Worm (Caenorhabditis elegans) whole organism, L2 larva: ENCODE measurements around the gene mdt-21.

Experiments
- C34F6.9 ChIP-seq: fragments of 150-350 bp; optimal IDR thresholded peaks from 2 replicates; lab custom pipeline; 2014; ENCODE audit warnings: missing biosample characterization, missing genetic modification characterization
- F13H6.1 ChIP-seq: sonication (generic microtip); optimal IDR thresholded peaks from 2 replicates; lab custom pipeline; 2016; ENCODE audit warnings: missing genetic modification characterization, missing compliant biosample characterization
- R02D3.7 ChIP-seq: fragments of 150-350 bp; optimal IDR thresholded peaks from 2 replicates; lab custom pipeline; 2014; ENCODE audit warnings: missing biosample characterization, missing genetic modification characterization
- Y55F3AM.14 ChIP-seq: fragments of 200-800 bp; sonication (Bioruptor generic); optimal IDR thresholded peaks from 2 replicates; lab custom pipeline; 2018; ENCODE audit warnings: mild to moderate bottlenecking, missing genetic modification characterization, missing compliant biosample characterization
- alr-1 ChIP-seq: fragments of 150-350 bp; optimal IDR thresholded peaks from 2 replicates; lab custom pipeline; 2014; ENCODE audit warnings: missing biosample characterization, missing genetic modification characterization
- aly-2 ChIP-seq: fragments of 150-350 bp; optimal IDR thresholded peaks from 2 replicates; lab custom pipeline; 2014; ENCODE audit warnings: missing biosample characterization, missing genetic modification characterization
- ama-1 ChIP-seq: fragments of 150-350 bp; optimal IDR thresholded peaks from 2 replicates; lab custom pipeline; 2018; ENCODE audit warnings: inconsistent platforms
- blmp-1 ChIP-seq: sonication (generic microtip); optimal IDR thresholded peaks from 2 replicates; lab custom pipeline; 2017; ENCODE audit warnings: missing genetic modification characterization, mild to moderate bottlenecking, missing compliant biosample characterization, antibody characterized with exemption, moderate library complexity; ENCODE audit not compliant: insufficient read depth
- ceh-16 ChIP-seq: fragments of 150-350 bp; optimal IDR thresholded peaks from 2 replicates; lab custom pipeline; 2014; ENCODE audit warnings: missing biosample characterization, missing genetic modification characterization
- ceh-82 ChIP-seq: fragments of 150-350 bp; optimal IDR thresholded peaks from 2 replicates; lab custom pipeline; 2014; ENCODE audit warnings: missing biosample characterization, missing genetic modification characterization
- crh-2 ChIP-seq: sonication (generic microtip); optimal IDR thresholded peaks from 2 replicates; lab custom pipeline; 2017; ENCODE audit warnings: missing biosample characterization, missing genetic modification characterization
- dmd-4 ChIP-seq: sonication (generic microtip); optimal IDR thresholded peaks from 2 replicates; lab custom pipeline; 2017; ENCODE audit warnings: missing biosample characterization, missing genetic modification characterization
- egl-27 ChIP-seq: sonication (generic microtip); optimal IDR thresholded peaks from 3 replicates; lab custom pipeline; 2017; ENCODE audit warnings: missing biosample characterization, missing genetic modification reagents, missing genetic modification characterization
- elt-1 ChIP-seq: fragments of 150-350 bp; optimal IDR thresholded peaks from 2 replicates; lab custom pipeline; 2014; ENCODE audit warnings: missing biosample characterization, missing genetic modification characterization
- fos-1 ChIP-seq: fragments of 150-350 bp; optimal IDR thresholded peaks from 2 replicates; lab custom pipeline; 2014; ENCODE audit warnings: missing biosample characterization, missing genetic modification characterization
- gmeb-1 ChIP-seq: fragments of 150-350 bp; optimal IDR thresholded peaks from 2 replicates; lab custom pipeline; 2014; ENCODE audit warnings: missing biosample characterization, missing genetic modification characterization
- lin-11 ChIP-seq: fragments of 150-350 bp; sonication (generic microtip); optimal IDR thresholded peaks from 2 replicates; lab custom pipeline; 2014; ENCODE audit warnings: missing biosample characterization, missing genetic modification characterization, inconsistent platforms, mixed read lengths
- lin-13 ChIP-seq: fragments of 150-350 bp; optimal IDR thresholded peaks from 2 replicates; lab custom pipeline; 2014; ENCODE audit warnings: missing biosample characterization, missing genetic modification reagents, missing genetic modification characterization
- lin-39 ChIP-seq: fragments of 150-350 bp; optimal IDR thresholded peaks from 2 replicates; lab custom pipeline; 2014; ENCODE audit warnings: missing biosample characterization, missing genetic modification reagents, missing genetic modification characterization
- lsy-2 ChIP-seq, 2 experiments: fragments of 150-350 bp in 1 of 2; sonication (generic microtip) in 1 of 2; optimal IDR thresholded peaks; 2 replicates each; lab custom pipeline; 2014 to 2017; ENCODE audit warnings: missing biosample characterization in 2 of 2, missing genetic modification characterization in 2 of 2
- mab-5 ChIP-seq: fragments of 150-350 bp; optimal IDR thresholded peaks from 2 replicates; lab custom pipeline; 2014; ENCODE audit warnings: missing biosample characterization, missing genetic modification characterization
- mdl-1 ChIP-seq, 2 experiments: fragments of 150-350 bp in 1 of 2; sonication (generic microtip) in 1 of 2; optimal IDR thresholded peaks; 2 replicates each; lab custom pipeline; 2017; ENCODE audit warnings: missing biosample characterization in 2 of 2, missing genetic modification characterization in 2 of 2
- nhr-11 ChIP-seq: fragments of 150-350 bp; optimal IDR thresholded peaks from 2 replicates; lab custom pipeline; 2014; ENCODE audit warnings: missing biosample characterization, missing genetic modification characterization
- nhr-12 ChIP-seq: fragments of 150-350 bp; optimal IDR thresholded peaks from 2 replicates; lab custom pipeline; 2014; ENCODE audit warnings: missing biosample characterization, missing genetic modification characterization
- nhr-129 ChIP-seq: fragments of 150-350 bp; optimal IDR thresholded peaks from 2 replicates; lab custom pipeline; 2014; ENCODE audit warnings: missing biosample characterization, missing genetic modification characterization
- nhr-6 ChIP-seq: fragments of 150-350 bp; optimal IDR thresholded peaks from 2 replicates; lab custom pipeline; 2014; ENCODE audit warnings: missing biosample characterization, missing genetic modification characterization
- peb-1 ChIP-seq: fragments of 150-350 bp; optimal IDR thresholded peaks from 2 replicates; lab custom pipeline; 2014; ENCODE audit warnings: missing biosample characterization, missing genetic modification characterization
- sem-4 ChIP-seq: fragments of 150-350 bp; optimal IDR thresholded peaks from 2 replicates; lab custom pipeline; 2014; ENCODE audit warnings: missing biosample characterization, missing genetic modification reagents, missing genetic modification characterization
- skn-1 ChIP-seq: sonication (generic microtip); optimal IDR thresholded peaks from 2 replicates; lab custom pipeline; 2017; ENCODE audit warnings: missing biosample characterization, missing genetic modification characterization
- sma-3 ChIP-seq: sonication (generic microtip); optimal IDR thresholded peaks from 2 replicates; lab custom pipeline; 2016; ENCODE audit warnings: missing genetic modification reagents, missing genetic modification characterization, missing compliant biosample characterization
- sma-9 ChIP-seq, 2 experiments: fragments of 150-350 bp in 1 of 2; sonication (generic microtip) in 1 of 2; optimal IDR thresholded peaks; 2 replicates each; lab custom pipeline; 2014 to 2016; ENCODE audit warnings: missing genetic modification characterization in 2 of 2, mild to moderate bottlenecking in 1 of 2, missing biosample characterization in 1 of 2, missing compliant biosample characterization in 1 of 2, missing genetic modification reagents in 1 of 2, moderate library complexity in 1 of 2
- snpc-4 ChIP-seq: fragments of 150-350 bp; optimal IDR thresholded peaks from 2 replicates; lab custom pipeline; 2014; ENCODE audit warnings: missing biosample characterization, missing genetic modification characterization
- unc-55 ChIP-seq: fragments of 150-350 bp; sonication (generic microtip); optimal IDR thresholded peaks from 3 replicates; lab custom pipeline; 2014; ENCODE audit warnings: missing biosample characterization, missing genetic modification reagents, missing genetic modification characterization
- zag-1 ChIP-seq: fragments of 150-350 bp; optimal IDR thresholded peaks from 2 replicates; lab custom pipeline; 2014; ENCODE audit warnings: missing biosample characterization, missing genetic modification characterization
- ztf-1 ChIP-seq: fragments of 200-800 bp; sonication (Bioruptor generic); conservative IDR thresholded peaks from 2 replicates; pipeline ENCODE4 v1.3.6; 2022; ENCODE audit warnings: missing genetic modification characterization, missing compliant biosample characterization
- ztf-4 ChIP-seq: fragments of 150-350 bp; optimal IDR thresholded peaks from 2 replicates; lab custom pipeline; 2014; ENCODE audit warnings: missing biosample characterization, missing genetic modification characterization

The mdt-21 gene

ce11 chrIII:11732943-11733342 lies 44.5 kb upstream of the mdt-21 start:
- no peak for TF ChIP-seq blmp-1
- no peak for TF ChIP-seq dmd-4 (tag; lab: Kevin White, UChicago)
- no peak for TF ChIP-seq aly-2 (tag; lab: Kevin White, UChicago)

- TF ChIP-seq egl-27 = no peak
- TF ChIP-seq ceh-82 (tag; lab: Kevin White, UChicago) = no peak
- TF ChIP-seq ztf-1 (GFP tag; lab: Robert Waterston, UW) = no peak
- no peak for TF ChIP-seq sem-4 (tag; lab: Kevin White, UChicago)
- TF ChIP-seq lin-11 (tag; lab: Kevin White, UChicago) = no peak
- no peak for TF ChIP-seq sma-9 (GFP tag; optimal IDR thresholded peaks at IDR 0.05; lab: Kevin White, UChicago)
- no peak for TF ChIP-seq sma-9 (tag; optimal IDR thresholded peaks at IDR 0.05; lab: Kevin White, UChicago)
- no peak for TF ChIP-seq sma-3
Measured at ce11 chrIII:11737527-11737926, 39.9 kb upstream of the mdt-21 start, which contains the start of gene sup-1. TSS of gene sup-1 (minus strand) at chrIII:11737627.

- TF ChIP-seq F13H6.1 = peak; percentile 54
- TF ChIP-seq nhr-129 (tag; lab: Kevin White, UChicago) = peak; percentile 34
- peak; percentile 90 for TF ChIP-seq sem-4 (tag; lab: Kevin White, UChicago)
- TF ChIP-seq fos-1 (tag; lab: Kevin White, UChicago) = peak; percentile 14
- TF ChIP-seq lin-39 (tag; lab: Kevin White, UChicago) = no peak
- TF ChIP-seq ztf-1 (GFP tag; lab: Robert Waterston, UW) = no peak
- TF ChIP-seq unc-55 (GFP tag; lab: Kevin White, UChicago) = peak; percentile 47
- TF ChIP-seq R02D3.7 (tag; lab: Kevin White, UChicago) = no peak
- TF ChIP-seq ztf-4 (tag; lab: Kevin White, UChicago) = peak; percentile 21
- no peak for TF ChIP-seq Y55F3AM.14
- no peak for TF ChIP-seq alr-1
- TF ChIP-seq nhr-11 (tag; lab: Kevin White, UChicago) = no peak
- TF ChIP-seq nhr-12 (tag; lab: Kevin White, UChicago) = no peak
- TF ChIP-seq elt-1 (tag; lab: Kevin White, UChicago) = no peak
- TF ChIP-seq crh-2 (tag; lab: Kevin White, UChicago) = peak; percentile 46
- TF ChIP-seq gmeb-1 = peak; percentile 13
- no peak for TF ChIP-seq ceh-16 (tag; lab: Kevin White, UChicago)
- peak; percentile 1 for TF ChIP-seq snpc-4 (tag; lab: Kevin White, UChicago)
- TF ChIP-seq nhr-6 (tag; lab: Kevin White, UChicago) = no peak
- TF ChIP-seq skn-1 = no peak
- peak; percentile 12 to 27 for TF ChIP-seq mdl-1 (tag; optimal IDR thresholded peaks at IDR 0.05; lab: Kevin White, UChicago)
- peak; percentile 16 for TF ChIP-seq egl-27
- TF ChIP-seq sma-9 (GFP tag; optimal IDR thresholded peaks at IDR 0.05; lab: Kevin White, UChicago) = peak; percentile 70
- no peak for TF ChIP-seq sma-9 (tag; optimal IDR thresholded peaks at IDR 0.05; lab: Kevin White, UChicago)
- TF ChIP-seq peb-1 (tag; lab: Kevin White, UChicago) = no peak
- TF ChIP-seq ama-1 = no peak
- peak; percentile 37 for TF ChIP-seq C34F6.9 (tag; lab: Kevin White, UChicago)
- TF ChIP-seq sma-3 = no peak
- peak in 1 of 2 experiments; percentile 64 for TF ChIP-seq lsy-2 (tag; optimal IDR thresholded peaks at IDR 0.05; lab: Kevin White, UChicago)
- TF ChIP-seq lin-13 = peak; percentile 27
- TF ChIP-seq blmp-1 = peak; percentile 33
- peak; percentile 33 for TF ChIP-seq mab-5 (tag; lab: Kevin White, UChicago)
- no peak for TF ChIP-seq lin-11 (tag; lab: Kevin White, UChicago)
- TF ChIP-seq, all 48 proteins: peak for 17
Measured at ce11 chrIII:11738482-11738881, 38.9 kb upstream of the mdt-21 start.

ce11 chrIII:11740868-11741267 lies 36.6 kb upstream of the mdt-21 start:
- TF ChIP-seq crh-2 (tag; lab: Kevin White, UChicago) = peak; percentile 57
- peak; percentile 1 for TF ChIP-seq C34F6.9 (tag; lab: Kevin White, UChicago)
- TF ChIP-seq zag-1 (tag; lab: Kevin White, UChicago) = no peak
- peak; percentile 19 for TF ChIP-seq F13H6.1
